Worm (Caenorhabditis elegans): ENCODE measurements around the gene fbxb-18.

- no peak for TF ChIP-seq pes-1 (GFP tag; IDR thresholded peaks at IDR 0.05)
- no peak for TF ChIP-seq ama-1 (optimal IDR thresholded peaks at IDR 0.05)
- TF ChIP-seq B0310.2 (tag; optimal IDR thresholded peaks at IDR 0.05) = no peak
- no peak for TF ChIP-seq aly-1 (tag; optimal IDR thresholded peaks at IDR 0.05)
- no peak for TF ChIP-seq flt-1 (GFP tag; IDR thresholded peaks at IDR 0.05)
- no peak for TF ChIP-seq tbx-11 (GFP tag; IDR thresholded peaks at IDR 0.05)
- no peak for TF ChIP-seq ceh-36 (tag; optimal IDR thresholded peaks at IDR 0.05)
- TF ChIP-seq F13C5.2 (tag; optimal IDR thresholded peaks at IDR 0.05) = no peak
- no peak for TF ChIP-seq hnd-1 (tag; optimal IDR thresholded peaks at IDR 0.05)
- TF ChIP-seq ets-7 (tag; optimal IDR thresholded peaks at IDR 0.05) = no peak
- TF ChIP-seq hmbx-1 (tag; optimal IDR thresholded peaks at IDR 0.05) = no peak
- TF ChIP-seq tbx-37 (GFP tag; conservative IDR thresholded peaks at IDR 0.05) = no peak
- no peak for TF ChIP-seq hmg-4 (GFP tag; optimal IDR thresholded peaks at IDR 0.05)
Observed at ce11 chrII:1731932-1732331, 43.2 kb upstream of the fbxb-18 start, which contains the start of gene ceh-82.

Measured in whole organism, early embryonic.